Fruit fly (Drosophila melanogaster) whole organism, embryonic: Measurements from ENCODE around the gene UQCR-C2.

ENCODE experiments used
- Asciz ChIP-seq: fragments of 200-800 bp; sonication (Bioruptor generic); optimal IDR thresholded peaks from 2 replicates; lab custom pipeline; 2017; ENCODE audit warnings: missing biosample characterization, mild to moderate bottlenecking, missing genetic modification characterization, missing genetic modification reagents
- Atf3 ChIP-seq: fragments of 200-800 bp; sonication (Bioruptor generic); optimal IDR thresholded peaks from 3 replicates; lab custom pipeline; 2016; ENCODE audit warnings: missing biosample characterization, missing genetic modification characterization
- B-H1 ChIP-seq: fragments of 200-800 bp; sonication (Bioruptor generic); IDR thresholded peaks from 3 replicates; pipeline ENCODE4 v1.3.6; 2022; ENCODE audit warnings: missing biosample characterization, missing genetic modification characterization
- CG11093 ChIP-seq: fragments of 200-800 bp; sonication (Bioruptor generic); IDR thresholded peaks from 3 replicates; pipeline ENCODE4 v1.3.6; 2022; ENCODE audit warnings: missing biosample characterization, missing genetic modification characterization
- CG11247 ChIP-seq: fragments of 200-800 bp; sonication (Bioruptor generic); IDR thresholded peaks from 2 replicates; pipeline ENCODE4 v1.3.6; 2022; ENCODE audit warnings: missing biosample characterization, missing genetic modification characterization
- CG11398 ChIP-seq: fragments of 200-800 bp; sonication (Bioruptor generic); optimal IDR thresholded peaks from 2 replicates; lab custom pipeline; 2016; ENCODE audit warnings: missing biosample characterization, missing genetic modification characterization
- CG12659 ChIP-seq: fragments of 200-800 bp; sonication (Bioruptor generic); optimal IDR thresholded peaks from 3 replicates; lab custom pipeline; 2017; ENCODE audit warnings: mild to moderate bottlenecking, missing biosample characterization, missing genetic modification reagents, missing genetic modification characterization
- CG14860 ChIP-seq: fragments of 200-800 bp; sonication (Bioruptor generic); IDR thresholded peaks from 3 replicates; pipeline ENCODE4 v1.3.6; 2022; ENCODE audit warnings: missing biosample characterization, missing genetic modification characterization; ENCODE audit not compliant: partially characterized antibody
- CG15269 ChIP-seq: fragments of 200-800 bp; sonication (Bioruptor generic); optimal IDR thresholded peaks from 2 replicates; lab custom pipeline; 2018; ENCODE audit warnings: missing biosample characterization, mild to moderate bottlenecking, missing genetic modification characterization, moderate library complexity
- CG15514 ChIP-seq: fragments of 200-800 bp; sonication (Bioruptor generic); optimal IDR thresholded peaks from 3 replicates; lab custom pipeline; 2017; ENCODE audit warnings: missing biosample characterization, missing genetic modification characterization, mild to moderate bottlenecking, moderate library complexity, missing genetic modification reagents
- CG15696 ChIP-seq: fragments of 200-800 bp; sonication (Bioruptor generic); optimal IDR thresholded peaks from 2 replicates; lab custom pipeline; 2019; ENCODE audit warnings: missing biosample characterization, mild to moderate bottlenecking, missing genetic modification characterization, moderate library complexity
- CG16779 ChIP-seq: fragments of 200-800 bp; sonication (Bioruptor generic); IDR thresholded peaks from 2 replicates; pipeline ENCODE4 v1.3.6; 2022; ENCODE audit warnings: missing biosample characterization, missing genetic modification characterization
- CG16815 ChIP-seq: fragments of 200-800 bp; sonication (Bioruptor generic); optimal IDR thresholded peaks from 3 replicates; lab custom pipeline; 2017; ENCODE audit warnings: missing biosample characterization, mild to moderate bottlenecking, missing genetic modification characterization
- CG17361 ChIP-seq: fragments of 200-800 bp; sonication (Bioruptor generic); IDR thresholded peaks from 3 replicates; pipeline ENCODE4 v1.3.6; 2022; ENCODE audit warnings: missing biosample characterization, missing genetic modification characterization
- CG17568 ChIP-seq: fragments of 200-800 bp; sonication (Bioruptor generic); optimal IDR thresholded peaks from 2 replicates; lab custom pipeline; 2018; ENCODE audit warnings: missing biosample characterization, mild to moderate bottlenecking, missing genetic modification characterization, moderate library complexity
- CG2678 ChIP-seq: fragments of 200-800 bp; sonication (Bioruptor generic); optimal IDR thresholded peaks from 3 replicates; lab custom pipeline; 2019; ENCODE audit warnings: missing biosample characterization, mild to moderate bottlenecking, missing genetic modification characterization, moderate library complexity
- CG30020 ChIP-seq: fragments of 200-800 bp; optimal IDR thresholded peaks from 2 replicates; lab custom pipeline; 2019; ENCODE audit warnings: missing biosample characterization, mild to moderate bottlenecking, missing genetic modification characterization, moderate library complexity
- CG31224 ChIP-seq: fragments of 200-800 bp; sonication (Bioruptor generic); IDR thresholded peaks from 2 replicates; pipeline ENCODE4 v1.3.6; 2022; ENCODE audit warnings: missing biosample characterization, missing genetic modification characterization
- CG34422 ChIP-seq: fragments of 200-800 bp; sonication (Bioruptor generic); IDR thresholded peaks from 3 replicates; pipeline ENCODE4 v1.3.6; 2022; ENCODE audit warnings: missing biosample characterization, missing genetic modification characterization
- CG4328 ChIP-seq: fragments of 200-800 bp; sonication (Bioruptor generic); optimal IDR thresholded peaks from 3 replicates; lab custom pipeline; 2017; ENCODE audit warnings: missing biosample characterization, missing genetic modification reagents, missing genetic modification characterization
- CG4707 ChIP-seq: fragments of 200-800 bp; sonication (Bioruptor generic); optimal IDR thresholded peaks from 2 replicates; lab custom pipeline; 2018; ENCODE audit warnings: missing biosample characterization, mild to moderate bottlenecking, missing genetic modification characterization, moderate library complexity
- CG7271 ChIP-seq: fragments of 200-800 bp; sonication (Bioruptor generic); optimal IDR thresholded peaks from 2 replicates; lab custom pipeline; 2018; ENCODE audit warnings: missing biosample characterization, mild to moderate bottlenecking, missing genetic modification characterization, moderate library complexity
- CG7745 ChIP-seq: fragments of 200-800 bp; sonication (Bioruptor generic); optimal IDR thresholded peaks from 2 replicates; lab custom pipeline; 2018; ENCODE audit warnings: missing biosample characterization, mild to moderate bottlenecking, missing genetic modification characterization, moderate library complexity
- CG8281 ChIP-seq: fragments of 200-800 bp; sonication (Bioruptor generic); optimal IDR thresholded peaks from 2 replicates; lab custom pipeline; 2018; ENCODE audit warnings: missing biosample characterization, mild to moderate bottlenecking, missing genetic modification characterization, moderate library complexity
- CG8290 ChIP-seq, 3 experiments: fragments of 200-800 bp; sonication (Bioruptor generic); optimal IDR thresholded peaks; 2 replicates each; lab custom pipeline; 2016 to 2019; ENCODE audit warnings: missing biosample characterization in 3 of 3, missing genetic modification characterization in 3 of 3, mild to moderate bottlenecking in 2 of 3, moderate library complexity in 1 of 3
- CHES-1-like ChIP-seq: fragments of 200-800 bp; sonication (Bioruptor generic); optimal IDR thresholded peaks from 2 replicates; lab custom pipeline; 2016; ENCODE audit warnings: missing biosample characterization, missing genetic modification characterization
- Chrac-16 ChIP-seq: fragments of 200-800 bp; sonication (Bioruptor generic); optimal IDR thresholded peaks from 3 replicates; lab custom pipeline; 2016; ENCODE audit warnings: missing biosample characterization, missing genetic modification characterization
- D19B ChIP-seq: fragments of 200-800 bp; sonication (Bioruptor generic); optimal IDR thresholded peaks from 2 replicates; lab custom pipeline; 2017; ENCODE audit warnings: missing biosample characterization, mild to moderate bottlenecking, missing genetic modification characterization
- Gug ChIP-seq: fragments of 200-800 bp; sonication (Bioruptor generic); IDR thresholded peaks from 4 replicates; pipeline ENCODE4 v1.3.6; 2022; ENCODE audit warnings: missing biosample characterization, missing genetic modification characterization
- Hand ChIP-seq: fragments of 200-800 bp; sonication (Bioruptor generic); optimal IDR thresholded peaks from 2 replicates; lab custom pipeline; 2017; ENCODE audit warnings: mild to moderate bottlenecking, missing biosample characterization, missing genetic modification reagents, missing genetic modification characterization
- Lim3 ChIP-seq: fragments of 200-800 bp; sonication (Bioruptor generic); IDR thresholded peaks from 2 replicates; pipeline ENCODE4 v1.3.6; 2022; ENCODE audit warnings: missing biosample characterization, missing genetic modification characterization
- Neu2 ChIP-seq: fragments of 200-800 bp; sonication (Bioruptor generic); optimal IDR thresholded peaks from 3 replicates; lab custom pipeline; 2016; ENCODE audit warnings: missing biosample characterization, missing genetic modification characterization, borderline replicate concordance
- Rfx ChIP-seq: fragments of 200-800 bp; sonication (Bioruptor generic); IDR thresholded peaks from 2 replicates; pipeline ENCODE4 v1.3.6; 2022; ENCODE audit warnings: missing biosample characterization, missing genetic modification characterization
- abd-A ChIP-seq: fragments of 200-800 bp; sonication (Bioruptor generic); optimal IDR thresholded peaks from 3 replicates; lab custom pipeline; 2019; ENCODE audit warnings: missing biosample characterization, mild to moderate bottlenecking, missing genetic modification characterization, moderate library complexity
- ac ChIP-seq: fragments of 200-800 bp; sonication (Bioruptor generic); optimal IDR thresholded peaks from 3 replicates; lab custom pipeline; 2017; ENCODE audit warnings: missing biosample characterization, mild to moderate bottlenecking, missing genetic modification characterization
- chm ChIP-seq: fragments of 200-800 bp; sonication (Bioruptor generic); IDR thresholded peaks from 2 replicates; pipeline ENCODE4 v1.3.6; 2022; ENCODE audit warnings: missing biosample characterization, missing genetic modification characterization
- da ChIP-seq: fragments of 200-800 bp; sonication (Bioruptor generic); optimal IDR thresholded peaks from 2 replicates; lab custom pipeline; 2016; ENCODE audit warnings: missing biosample characterization, missing genetic modification characterization
- dan ChIP-seq: fragments of 200-800 bp; sonication (Bioruptor generic); IDR thresholded peaks from 2 replicates; pipeline ENCODE4 v1.3.6; 2022; ENCODE audit warnings: missing biosample characterization, missing genetic modification characterization
- dmrt11E ChIP-seq: fragments of 200-800 bp; sonication (Bioruptor generic); optimal IDR thresholded peaks from 3 replicates; lab custom pipeline; 2018; ENCODE audit warnings: missing biosample characterization, mild to moderate bottlenecking, missing genetic modification characterization, moderate library complexity
- ems ChIP-seq: fragments of 200-800 bp; sonication (Bioruptor generic); optimal IDR thresholded peaks from 3 replicates; lab custom pipeline; 2016; ENCODE audit warnings: missing biosample characterization, missing genetic modification characterization
- fd96Cb ChIP-seq: fragments of 200-800 bp; sonication (Bioruptor generic); optimal IDR thresholded peaks from 2 replicates; lab custom pipeline; 2018; ENCODE audit warnings: missing biosample characterization, mild to moderate bottlenecking, missing genetic modification characterization, moderate library complexity
- h ChIP-seq: fragments of >200 bp; optimal IDR thresholded peaks from 2 replicates; lab custom pipeline; 2017
- hbn ChIP-seq: fragments of 200-800 bp; sonication (Bioruptor generic); IDR thresholded peaks from 2 replicates; pipeline ENCODE4 v1.3.6; 2022; ENCODE audit warnings: missing biosample characterization, missing genetic modification characterization; ENCODE audit not compliant: partially characterized antibody
- jumu ChIP-seq: fragments of 200-800 bp; sonication (Bioruptor generic); optimal IDR thresholded peaks from 3 replicates; lab custom pipeline; 2016; ENCODE audit warnings: missing biosample characterization, missing genetic modification characterization
- kah ChIP-seq: fragments of 200-800 bp; sonication (Bioruptor generic); optimal IDR thresholded peaks from 2 replicates; lab custom pipeline; 2018; ENCODE audit warnings: missing biosample characterization, mild to moderate bottlenecking, missing genetic modification characterization
- lab ChIP-seq: fragments of 200-800 bp; sonication (Bioruptor generic); optimal IDR thresholded peaks from 3 replicates; lab custom pipeline; 2017; ENCODE audit warnings: missing biosample characterization, missing genetic modification characterization, mild to moderate bottlenecking, moderate library complexity, missing genetic modification reagents
- mam ChIP-seq: fragments of 200-800 bp; sonication (Bioruptor generic); optimal IDR thresholded peaks from 3 replicates; lab custom pipeline; 2016; ENCODE audit warnings: missing biosample characterization, missing genetic modification characterization
- scrt ChIP-seq: fragments of 200-800 bp; sonication (Bioruptor generic); optimal IDR thresholded peaks from 2 replicates; lab custom pipeline; 2018; ENCODE audit warnings: missing biosample characterization, mild to moderate bottlenecking, missing genetic modification characterization, moderate library complexity
- sens ChIP-seq: fragments of 200-800 bp; sonication (Bioruptor generic); peaks from one replicate; lab custom pipeline; 2016; ENCODE audit warnings: missing biosample characterization, missing genetic modification characterization
- trem ChIP-seq: fragments of 200-800 bp; optimal IDR thresholded peaks from 3 replicates; lab custom pipeline; 2019; ENCODE audit warnings: missing biosample characterization, mild to moderate bottlenecking, missing genetic modification characterization, moderate library complexity

UQCR-C2 gene

dm6 chr3L:16609120-16609519 is 25.2 kb downstream of the UQCR-C2 start, which contains the start of gene CG4098 (continued):
- TF ChIP-seq ac (no peak), dan (no peak), CG8281 (no peak), CG16779 (peak; percentile 78), Atf3 (peak; percentile 36), CG17568 (GFP tag; lab: Kevin White, UChicago) (no peak), CG17361 (GFP tag; lab: Robert Waterston, UW) (no peak), abd-A (tag; lab: Kevin White, UChicago) (no peak), Neu2 (GFP tag; lab: Kevin White, UChicago) (no peak), D19B (GFP tag; lab: Kevin White, UChicago) (no peak), dmrt11E (no peak), CG15514 (peak; percentile 67), kah (GFP tag; lab: Kevin White, UChicago) (no peak), ems (GFP tag; lab: Kevin White, UChicago) (peak; percentile 58), CG14860 (no peak), CG31224 (GFP tag; lab: Robert Waterston, UW) (peak; percentile 30; the same call in 1 of the 2 replicates), CG15269 (tag; lab: Kevin White, UChicago) (peak; percentile 58), Lim3 (GFP tag; lab: Robert Waterston, UW) (no peak), jumu (GFP tag; lab: Kevin White, UChicago) (peak; percentile 68), CG11093 (GFP tag; lab: Robert Waterston, UW) (no peak), mam (GFP tag; lab: Kevin White, UChicago) (peak; percentile 69), Gug (GFP tag; lab: Robert Waterston, UW) (peak; percentile 91), CG7271 (tag; lab: Kevin White, UChicago) (no peak), CG4707 (no peak), CG16815 (GFP tag; lab: Kevin White, UChicago) (no peak), CG11247 (GFP tag; lab: Robert Waterston, UW) (peak; percentile 64), Hand (no peak), scrt (no peak), fd96Cb (peak; percentile 17), h (lab: Kevin White, UChicago) (no peak), Chrac-16 (GFP tag; lab: Kevin White, UChicago) (peak; percentile 51), CG4328 (no peak), CG30020 (tag; lab: Kevin White, UChicago) (no peak), CHES-1-like (GFP tag; lab: Kevin White, UChicago) (peak; percentile 46), CG11398 (GFP tag; lab: Kevin White, UChicago) (no peak), hbn (GFP tag; lab: Robert Waterston, UW) (peak; percentile 21; the same call in 1 of the 2 replicates), CG15696 (tag; lab: Kevin White, UChicago) (no peak), CG7745 (tag; lab: Kevin White, UChicago) (no peak), da (GFP tag; lab: Kevin White, UChicago) (no peak), Asciz (GFP tag; lab: Kevin White, UChicago) (peak; percentile 5), CG2678 (peak; percentile 38), Rfx (GFP tag; lab: Robert Waterston, UW) (peak; percentile 91), CG8290 (GFP tag; optimal IDR thresholded peaks at IDR 0.05; lab: Kevin White, UChicago) (no peak), CG8290 (tag; optimal IDR thresholded peaks at IDR 0.05; lab: Kevin White, UChicago) (peak in 1 of 2 experiments; percentile 95), sens (GFP tag; lab: Kevin White, UChicago) (peak; percentile 83), trem (tag; lab: Kevin White, UChicago) (no peak), chm (GFP tag; lab: Robert Waterston, UW) (peak; percentile 62), CG34422 (GFP tag; lab: Robert Waterston, UW) (peak; percentile 34; the same call in 1 of the 3 replicates), lab (GFP tag; lab: Kevin White, UChicago) (peak; percentile 67), CG12659 (GFP tag; lab: Kevin White, UChicago) (peak; percentile 70), B-H1 (GFP tag; lab: Robert Waterston, UW) (peak; percentile 24; the same call in 2 of the 3 replicates)
